Fruit fly (Drosophila melanogaster): ENCODE measurements around the gene Bka.

Gene Bka

DNA sequence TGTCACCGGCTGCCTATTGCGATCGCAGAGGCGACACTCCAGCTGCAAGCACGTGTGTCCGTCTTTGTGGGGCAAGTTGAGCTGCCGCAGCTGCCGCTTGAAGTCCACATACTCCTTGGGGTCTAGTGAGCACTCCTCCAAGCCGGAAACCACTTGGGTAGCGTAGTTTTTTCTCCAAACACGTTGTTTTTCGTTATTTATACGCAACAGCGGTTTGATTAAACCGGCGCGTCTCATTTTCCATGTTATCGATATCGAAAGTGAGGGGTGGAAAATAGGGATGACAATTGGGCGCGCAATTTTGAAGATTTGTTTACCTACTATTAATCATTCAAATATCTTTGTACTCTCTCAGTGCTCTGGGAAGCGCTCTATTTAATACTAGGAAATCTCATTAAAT lies 1.9 kb upstream of the Bka start, which contains the start of gene mtDNA-helicase (continued):
- TF ChIP-seq Antp (GFP tag; optimal IDR thresholded peaks at IDR 0.05) (no peak), CHES-1-like (GFP tag; optimal IDR thresholded peaks at IDR 0.05) (peak; percentile 6), salm (tag; optimal IDR thresholded peaks at IDR 0.05) (no peak), CG3726 (GFP tag; IDR thresholded peaks at IDR 0.05) (no peak), CG7271 (tag; optimal IDR thresholded peaks at IDR 0.05) (no peak), CG6765 (GFP tag; optimal IDR thresholded peaks at IDR 0.05) (no peak), ken (GFP tag; IDR thresholded peaks at IDR 0.05) (no peak), Trl (optimal IDR thresholded peaks at IDR 0.05) (no peak), Trl (GFP tag; optimal IDR thresholded peaks at IDR 0.05) (no peak), CG12155 (GFP tag; optimal IDR thresholded peaks at IDR 0.05) (no peak), Abd-B (GFP tag; optimal IDR thresholded peaks at IDR 0.05) (no peak), vnd (GFP tag; IDR thresholded peaks at IDR 0.05; ENCODE audit: partially characterized antibody) (0 out of 3 replicates have a peak, but pooled peaks have one; percentile 41), CrebB (tag; optimal IDR thresholded peaks at IDR 0.05) (no peak), tin (GFP tag; optimal IDR thresholded peaks at IDR 0.05) (no peak), pum (GFP tag; optimal IDR thresholded peaks at IDR 0.05) (no peak), unpg (GFP tag; optimal IDR thresholded peaks at IDR 0.05) (no peak), CG8281 (tag; optimal IDR thresholded peaks at IDR 0.05) (no peak), CG4360 (GFP tag; IDR thresholded peaks at IDR 0.05) (no peak), row (GFP tag; IDR thresholded peaks at IDR 0.05) (no peak; the same call in 2 of the 3 replicates), CG4820 (GFP tag; optimal IDR thresholded peaks at IDR 0.05) (no peak), pzg (GFP tag; optimal IDR thresholded peaks at IDR 0.05) (peak; percentile 36), peb (GFP tag; IDR thresholded peaks at IDR 0.05) (no peak), slou (GFP tag; optimal IDR thresholded peaks at IDR 0.05) (no peak), wor (GFP tag; IDR thresholded peaks at IDR 0.05) (no peak), cas (GFP tag; IDR thresholded peaks at IDR 0.05) (no peak), CG10147 (GFP tag; optimal IDR thresholded peaks at IDR 0.05) (no peak), Hsf (GFP tag; optimal IDR thresholded peaks at IDR 0.05) (no peak), h (optimal IDR thresholded peaks at IDR 0.05) (no peak), CG8765 (GFP tag; IDR thresholded peaks at IDR 0.05) (no peak), dmrt11E (tag; optimal IDR thresholded peaks at IDR 0.05) (no peak), fu2 (GFP tag; optimal IDR thresholded peaks at IDR 0.05) (no peak), CG1602 (GFP tag; optimal IDR thresholded peaks at IDR 0.05) (no peak), pan (optimal IDR thresholded peaks at IDR 0.05) (no peak), pan (GFP tag; optimal IDR thresholded peaks at IDR 0.05 in 1 of 2, IDR thresholded peaks at IDR 0.05 in 1 of 2) (no peak), CG15696 (tag; optimal IDR thresholded peaks at IDR 0.05) (no peak), CG14965 (GFP tag; optimal IDR thresholded peaks at IDR 0.05; ENCODE audit: borderline replicate concordance) (no peak), CG6683 (GFP tag; optimal IDR thresholded peaks at IDR 0.05) (no peak), CG3847 (GFP tag; IDR thresholded peaks at IDR 0.05) (no peak), her (GFP tag; optimal IDR thresholded peaks at IDR 0.05) (no peak), CG11723 (GFP tag; optimal IDR thresholded peaks at IDR 0.05) (no peak), HLHmδ (GFP tag; optimal IDR thresholded peaks at IDR 0.05) (no peak), CG31388 (GFP tag; optimal IDR thresholded peaks at IDR 0.05) (no peak), tup (GFP tag; optimal IDR thresholded peaks at IDR 0.05) (no peak), Ravus (GFP tag; IDR thresholded peaks at IDR 0.05) (no peak), Nf-YA (GFP tag; IDR thresholded peaks at IDR 0.05) (no peak), hkb (optimal IDR thresholded peaks at IDR 0.05) (no peak), hkb (GFP tag; IDR thresholded peaks at IDR 0.05) (peak; percentile 35; the same call in 1 of the 2 replicates), H2.0 (GFP tag; IDR thresholded peaks at IDR 0.05) (no peak), CG3281 (GFP tag; optimal IDR thresholded peaks at IDR 0.05) (no peak), ind (GFP tag; optimal IDR thresholded peaks at IDR 0.05) (no peak), CG15514 (GFP tag; optimal IDR thresholded peaks at IDR 0.05) (peak; percentile 5), vfl (GFP tag; optimal IDR thresholded peaks at IDR 0.05) (no peak), CG16779 (GFP tag; IDR thresholded peaks at IDR 0.05) (no peak), D19A (tag; optimal IDR thresholded peaks at IDR 0.05) (no peak)
